Fruit fly (Drosophila melanogaster) whole organism, adult: Measurements from ENCODE around the gene Ptpa.
A peak's percentile ranks its signal among the peaks of the same experiment; 100 is the strongest.

Experiments used
- CG11617 ChIP-seq: fragments of 200-800 bp; sonication (Bioruptor generic); optimal IDR thresholded peaks from 2 replicates; lab custom pipeline; 2017; ENCODE audit warnings: mild to moderate bottlenecking, missing biosample characterization, missing genetic modification reagents, missing genetic modification characterization
- CG12768 ChIP-seq: fragments of 200-800 bp; sonication (Bioruptor generic); optimal IDR thresholded peaks from 2 replicates; lab custom pipeline; 2017; ENCODE audit warnings: missing biosample characterization, missing genetic modification characterization, mild to moderate bottlenecking, moderate library complexity, missing genetic modification reagents
- CG14711 ChIP-seq: fragments of 200-800 bp; sonication (Bioruptor generic); optimal IDR thresholded peaks from 2 replicates; lab custom pipeline; 2018; ENCODE audit warnings: missing biosample characterization, mild to moderate bottlenecking, missing genetic modification characterization, moderate library complexity
- CG1620 ChIP-seq: fragments of 200-800 bp; sonication (Bioruptor generic); optimal IDR thresholded peaks from 2 replicates; lab custom pipeline; 2016; ENCODE audit warnings: missing biosample characterization, missing genetic modification characterization
- CG33017 ChIP-seq: fragments of 200-800 bp; sonication (Bioruptor generic); optimal IDR thresholded peaks from 2 replicates; lab custom pipeline; 2018; ENCODE audit warnings: missing biosample characterization, mild to moderate bottlenecking, missing genetic modification characterization, moderate library complexity
- CG5204 ChIP-seq: fragments of 200-800 bp; sonication (Bioruptor generic); optimal IDR thresholded peaks from 2 replicates; lab custom pipeline; 2016; ENCODE audit warnings: missing biosample characterization, missing genetic modification characterization
- CG7045 ChIP-seq: fragments of 200-800 bp; sonication (Bioruptor generic); optimal IDR thresholded peaks from 2 replicates; lab custom pipeline; 2017; ENCODE audit warnings: missing biosample characterization, mild to moderate bottlenecking, missing genetic modification characterization
- CG7101 ChIP-seq: fragments of 200-800 bp; sonication (Bioruptor generic); optimal IDR thresholded peaks from 2 replicates; lab custom pipeline; 2018; ENCODE audit warnings: missing biosample characterization, mild to moderate bottlenecking, missing genetic modification characterization, moderate library complexity
- Clk ChIP-seq: fragments of 200-800 bp; sonication (Bioruptor generic); optimal IDR thresholded peaks from 2 replicates; lab custom pipeline; 2017; ENCODE audit warnings: missing biosample characterization, missing genetic modification characterization
- Crg-1 ChIP-seq: fragments of 200-800 bp; sonication (Bioruptor generic); optimal IDR thresholded peaks from 2 replicates; lab custom pipeline; 2016; ENCODE audit warnings: missing biosample characterization, missing genetic modification characterization
- Hr96 ChIP-seq: fragments of 200-800 bp; sonication (Bioruptor generic); optimal IDR thresholded peaks from 2 replicates; lab custom pipeline; 2016; ENCODE audit warnings: missing biosample characterization, missing genetic modification characterization
- Mnt ChIP-seq: fragments of 200-800 bp; sonication (Bioruptor generic); optimal IDR thresholded peaks from 2 replicates; lab custom pipeline; 2016; ENCODE audit warnings: missing biosample characterization, mild to moderate bottlenecking, missing genetic modification characterization
- bab1 ChIP-seq: fragments of 200-800 bp; sonication (Bioruptor generic); optimal IDR thresholded peaks from 3 replicates; lab custom pipeline; 2019; ENCODE audit warnings: missing biosample characterization, mild to moderate bottlenecking, missing genetic modification characterization, moderate library complexity
- cic ChIP-seq: fragments of 200-800 bp; sonication (Bioruptor generic); optimal IDR thresholded peaks from 2 replicates; lab custom pipeline; 2017; ENCODE audit warnings: missing biosample characterization, mild to moderate bottlenecking, missing genetic modification characterization, moderate library complexity
- cnc ChIP-seq, 2 experiments: fragments of >200 bp; optimal IDR thresholded peaks; 2 replicates each; lab custom pipeline; 2017
- kay ChIP-seq: fragments of 200-800 bp; sonication (Bioruptor generic); peaks from one replicate; lab custom pipeline; 2016; ENCODE audit warnings: missing biosample characterization, missing genetic modification characterization, borderline replicate concordance
- ovo ChIP-seq: fragments of 200-800 bp; sonication (Bioruptor generic); optimal IDR thresholded peaks from 2 replicates; lab custom pipeline; 2016; ENCODE audit warnings: missing biosample characterization, missing genetic modification characterization
- pad ChIP-seq: fragments of 200-800 bp; sonication (Bioruptor generic); optimal IDR thresholded peaks from 3 replicates; lab custom pipeline; 2017; ENCODE audit warnings: missing biosample characterization, missing genetic modification characterization, mild to moderate bottlenecking, moderate library complexity, missing genetic modification reagents
- tj ChIP-seq: fragments of 200-800 bp; sonication (Bioruptor generic); optimal IDR thresholded peaks from 3 replicates; lab custom pipeline; 2017; ENCODE audit warnings: missing biosample characterization, mild to moderate bottlenecking, missing genetic modification characterization, moderate library complexity
- toe ChIP-seq: fragments of 200-800 bp; sonication (Bioruptor generic); optimal IDR thresholded peaks from 2 replicates; lab custom pipeline; 2016; ENCODE audit warnings: missing biosample characterization, missing genetic modification characterization

The Ptpa gene

DNA sequence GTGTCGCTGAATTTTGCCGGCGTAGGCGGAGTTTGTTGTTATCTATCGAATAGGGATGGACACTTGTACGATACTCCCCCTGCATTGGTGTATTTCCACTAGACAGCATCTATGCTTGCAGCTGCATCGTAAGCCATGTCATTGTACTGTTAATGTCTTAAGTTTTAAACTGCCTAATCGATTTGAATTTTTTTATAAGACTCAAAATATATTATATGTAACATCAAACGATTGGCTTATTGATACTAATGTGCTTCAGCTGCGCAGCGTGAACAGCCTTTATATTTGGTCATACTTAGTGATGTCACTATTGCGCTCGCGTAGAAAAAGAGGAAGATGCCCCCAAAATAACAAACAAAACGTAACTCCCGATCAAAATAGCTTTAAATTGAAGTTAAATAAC lies at the start of gene Ptpa, which contains the start of gene CG9662:
Ptpa (plus strand) TSS at position 319 of the 403 bp plus-strand sequence.
CG9662 (minus strand) TSS at position 54 of the 403 bp plus-strand sequence.
- TF ChIP-seq CG7101 (tag; lab: Kevin White, UChicago) (peak; percentile 61), cnc (optimal IDR thresholded peaks at IDR 0.05; lab: Kevin White, UChicago) (no peak), CG12768 (no peak), tj (peak; percentile 73), CG14711 (tag; lab: Kevin White, UChicago) (peak; percentile 56), CG1620 (GFP tag; lab: Kevin White, UChicago) (peak; percentile 82), CG33017 (tag; lab: Kevin White, UChicago) (peak; percentile 21), CG7045 (GFP tag; lab: Kevin White, UChicago) (peak; percentile 46), Clk (GFP tag; lab: Kevin White, UChicago) (peak; percentile 33), CG5204 (no peak), kay (peak; percentile 30), CG11617 (GFP tag; lab: Kevin White, UChicago) (peak; percentile 26), pad (GFP tag; lab: Kevin White, UChicago) (peak; percentile 36), toe (peak; percentile 85), Crg-1 (GFP tag; lab: Kevin White, UChicago) (no peak), bab1 (GFP tag; lab: Kevin White, UChicago) (peak; percentile 47), ovo (GFP tag; lab: Kevin White, UChicago) (no peak), Hr96 (GFP tag; lab: Kevin White, UChicago) (peak; percentile 80), Mnt (GFP tag; lab: Kevin White, UChicago) (peak; percentile 15), cic (GFP tag; lab: Kevin White, UChicago) (no peak)

DNA sequence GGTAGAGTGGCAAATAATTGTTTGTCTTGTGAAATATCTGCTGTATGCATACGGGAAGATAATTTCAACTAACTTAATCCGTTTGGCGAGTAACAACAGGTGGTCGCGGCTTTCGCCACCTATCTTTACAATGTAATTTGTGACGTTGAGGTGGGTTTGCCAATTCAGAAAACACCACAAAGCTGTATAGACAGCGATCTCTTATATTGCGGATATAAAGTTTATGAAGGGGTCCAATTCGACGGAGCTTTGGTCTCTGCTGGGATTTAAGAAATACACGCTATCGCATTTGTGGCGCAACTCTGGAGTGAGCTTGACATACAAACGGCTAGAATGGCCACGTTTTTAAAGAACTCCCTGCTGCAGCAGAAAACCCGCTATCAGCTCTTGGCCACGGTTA lies 49.2 kb upstream of the Ptpa start, which contains the start of gene CG33282:
CG33282 (plus strand) TSS at position 301 of the 400 bp plus-strand sequence.
- TF ChIP-seq CG33017 (tag; lab: Kevin White, UChicago) (peak; percentile 31), Clk (GFP tag; lab: Kevin White, UChicago) (no peak), ovo (GFP tag; lab: Kevin White, UChicago) (no peak), CG7101 (tag; lab: Kevin White, UChicago) (no peak)

DNA sequence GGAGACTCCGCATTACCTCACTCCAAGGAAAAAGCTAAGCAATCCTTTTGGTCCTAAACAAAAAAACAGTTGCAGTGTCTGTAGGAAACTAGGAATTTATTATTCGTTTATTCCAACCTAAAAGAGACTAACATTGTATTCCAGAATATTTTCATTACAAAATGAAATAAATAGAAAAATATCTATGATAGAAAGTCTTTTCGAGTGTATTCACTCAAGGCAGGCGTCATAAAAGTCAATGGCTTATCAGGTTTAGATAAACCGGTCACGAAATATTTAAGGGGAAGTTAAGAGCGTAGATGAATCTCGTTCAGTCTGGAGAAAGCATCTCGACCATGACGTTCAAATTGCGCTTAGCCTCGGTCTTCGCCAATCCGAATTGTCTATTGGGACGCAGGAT lies 46.2 kb upstream of the Ptpa start, which contains the start of gene CG3285:
CG3285 (plus strand) TSS at position 301 of the 400 bp plus-strand sequence.
- TF ChIP-seq CG5204 (no peak), kay (no peak), pad (GFP tag; lab: Kevin White, UChicago) (no peak), ovo (GFP tag; lab: Kevin White, UChicago) (no peak), CG11617 (GFP tag; lab: Kevin White, UChicago) (no peak), cic (GFP tag; lab: Kevin White, UChicago) (no peak), CG7101 (tag; lab: Kevin White, UChicago) (no peak), CG7045 (GFP tag; lab: Kevin White, UChicago) (no peak), CG1620 (GFP tag; lab: Kevin White, UChicago) (no peak), cnc (optimal IDR thresholded peaks at IDR 0.05; lab: Kevin White, UChicago) (no peak), Mnt (GFP tag; lab: Kevin White, UChicago) (no peak), CG12768 (no peak), CG33017 (tag; lab: Kevin White, UChicago) (no peak), Crg-1 (GFP tag; lab: Kevin White, UChicago) (no peak)

DNA sequence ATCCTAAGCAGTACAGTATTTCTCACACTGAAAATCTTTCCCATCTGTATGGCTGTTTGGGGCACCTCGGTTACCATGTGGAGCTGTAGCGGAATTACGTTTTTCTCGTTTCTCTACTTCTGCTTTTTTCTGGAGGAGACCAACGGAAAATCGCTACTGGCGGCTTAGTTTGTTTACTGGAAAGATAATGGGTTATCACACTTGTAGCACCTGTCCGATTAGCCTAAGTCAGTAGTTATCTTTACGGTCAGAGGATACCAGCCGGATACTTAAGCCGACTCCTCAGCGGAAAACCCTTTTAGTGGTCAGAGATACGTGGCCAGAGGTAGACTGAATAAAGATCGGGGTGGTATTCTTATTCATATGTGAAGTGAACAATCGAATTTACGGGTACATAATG lies 44.3 kb upstream of the Ptpa start, which contains the start of gene CG15408:
CG15408 (plus strand) TSS at position 301 of the 400 bp plus-strand sequence.
- TF ChIP-seq pad (GFP tag; lab: Kevin White, UChicago) (no peak), CG1620 (GFP tag; lab: Kevin White, UChicago) (no peak), CG7101 (tag; lab: Kevin White, UChicago) (no peak), toe (no peak), tj (no peak), CG5204 (no peak), Crg-1 (GFP tag; lab: Kevin White, UChicago) (no peak), CG33017 (tag; lab: Kevin White, UChicago) (no peak), CG11617 (GFP tag; lab: Kevin White, UChicago) (no peak), kay (no peak), CG7045 (GFP tag; lab: Kevin White, UChicago) (no peak), ovo (GFP tag; lab: Kevin White, UChicago) (no peak), cic (GFP tag; lab: Kevin White, UChicago) (no peak), bab1 (GFP tag; lab: Kevin White, UChicago) (no peak), Mnt (GFP tag; lab: Kevin White, UChicago) (no peak), cnc (optimal IDR thresholded peaks at IDR 0.05; lab: Kevin White, UChicago) (no peak), Clk (GFP tag; lab: Kevin White, UChicago) (no peak), Hr96 (GFP tag; lab: Kevin White, UChicago) (no peak), CG12768 (no peak)

DNA sequence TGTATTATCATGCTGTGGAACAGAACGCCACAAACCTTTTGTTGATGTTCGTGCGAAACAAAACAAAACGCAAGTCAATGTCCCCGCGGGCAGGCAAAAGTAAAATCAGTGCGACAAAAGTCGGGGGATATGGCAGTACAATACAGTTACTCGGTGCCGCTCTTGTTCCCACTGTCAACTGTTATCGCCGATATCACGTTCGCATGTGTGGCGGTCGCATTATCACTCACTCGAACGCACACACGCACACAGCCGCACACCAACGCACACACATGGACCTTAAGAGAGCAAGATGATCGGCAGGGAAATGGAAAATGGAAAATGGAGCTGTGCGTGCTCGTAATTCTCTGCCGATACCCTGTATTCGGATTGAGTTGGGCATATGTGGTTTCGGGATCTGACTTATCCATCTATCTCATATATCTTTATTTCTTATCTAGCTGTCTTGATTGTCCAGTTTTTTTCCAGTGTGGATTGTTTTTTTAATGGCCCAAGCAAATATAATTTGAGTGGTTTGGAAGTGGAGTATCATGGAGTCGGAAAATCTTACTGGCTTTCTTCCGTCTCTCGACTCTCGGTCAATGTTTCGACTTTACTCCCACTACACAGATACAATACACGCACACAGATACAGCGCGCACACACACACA lies 38.1 kb upstream of the Ptpa start:
- TF ChIP-seq ovo (GFP tag; lab: Kevin White, UChicago): no peak
- no peak for TF ChIP-seq Mnt (GFP tag; lab: Kevin White, UChicago)

DNA sequence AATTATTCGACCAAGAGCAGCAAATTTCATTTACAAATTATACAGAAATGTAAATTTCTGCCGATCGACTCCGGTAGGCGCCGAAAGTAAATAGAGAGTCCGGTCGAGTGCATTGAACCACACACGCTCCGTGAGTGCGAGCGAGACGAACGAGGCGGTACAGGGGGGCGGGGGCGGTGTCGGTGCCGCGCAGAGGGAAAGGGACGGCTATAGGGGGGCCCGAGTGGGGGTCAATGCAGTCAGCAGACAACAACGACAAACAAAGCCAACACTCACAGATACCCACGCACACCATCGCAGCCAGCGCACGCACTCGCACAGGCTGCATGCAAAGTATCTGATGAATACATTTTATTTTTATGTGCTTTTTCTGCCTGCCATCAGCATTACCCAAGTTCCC lies 37.4 kb upstream of the Ptpa start:
- TF ChIP-seq tj (no peak), CG7045 (GFP tag; lab: Kevin White, UChicago) (no peak)
